Fruit fly (Drosophila melanogaster) whole organism, adult: ENCODE measurements around the gene eRF3.

Experiments used
- CG11617 ChIP-seq: fragments of 200-800 bp; sonication (Bioruptor generic); optimal IDR thresholded peaks from 2 replicates; lab custom pipeline; 2017; ENCODE audit warnings: mild to moderate bottlenecking, missing biosample characterization, missing genetic modification reagents, missing genetic modification characterization
- CG12768 ChIP-seq: fragments of 200-800 bp; sonication (Bioruptor generic); optimal IDR thresholded peaks from 2 replicates; lab custom pipeline; 2017; ENCODE audit warnings: missing biosample characterization, missing genetic modification characterization, mild to moderate bottlenecking, moderate library complexity, missing genetic modification reagents
- CG14711 ChIP-seq: fragments of 200-800 bp; sonication (Bioruptor generic); optimal IDR thresholded peaks from 2 replicates; lab custom pipeline; 2018; ENCODE audit warnings: missing biosample characterization, mild to moderate bottlenecking, missing genetic modification characterization, moderate library complexity
- CG1620 ChIP-seq: fragments of 200-800 bp; sonication (Bioruptor generic); optimal IDR thresholded peaks from 2 replicates; lab custom pipeline; 2016; ENCODE audit warnings: missing biosample characterization, missing genetic modification characterization
- CG33017 ChIP-seq: fragments of 200-800 bp; sonication (Bioruptor generic); optimal IDR thresholded peaks from 2 replicates; lab custom pipeline; 2018; ENCODE audit warnings: missing biosample characterization, mild to moderate bottlenecking, missing genetic modification characterization, moderate library complexity
- CG5204 ChIP-seq: fragments of 200-800 bp; sonication (Bioruptor generic); optimal IDR thresholded peaks from 2 replicates; lab custom pipeline; 2016; ENCODE audit warnings: missing biosample characterization, missing genetic modification characterization
- CG7045 ChIP-seq: fragments of 200-800 bp; sonication (Bioruptor generic); optimal IDR thresholded peaks from 2 replicates; lab custom pipeline; 2017; ENCODE audit warnings: missing biosample characterization, mild to moderate bottlenecking, missing genetic modification characterization
- CG7101 ChIP-seq: fragments of 200-800 bp; sonication (Bioruptor generic); optimal IDR thresholded peaks from 2 replicates; lab custom pipeline; 2018; ENCODE audit warnings: missing biosample characterization, mild to moderate bottlenecking, missing genetic modification characterization, moderate library complexity
- Clk ChIP-seq: fragments of 200-800 bp; sonication (Bioruptor generic); optimal IDR thresholded peaks from 2 replicates; lab custom pipeline; 2017; ENCODE audit warnings: missing biosample characterization, missing genetic modification characterization
- Crg-1 ChIP-seq: fragments of 200-800 bp; sonication (Bioruptor generic); optimal IDR thresholded peaks from 2 replicates; lab custom pipeline; 2016; ENCODE audit warnings: missing biosample characterization, missing genetic modification characterization
- Hr96 ChIP-seq: fragments of 200-800 bp; sonication (Bioruptor generic); optimal IDR thresholded peaks from 2 replicates; lab custom pipeline; 2016; ENCODE audit warnings: missing biosample characterization, missing genetic modification characterization
- Mnt ChIP-seq: fragments of 200-800 bp; sonication (Bioruptor generic); optimal IDR thresholded peaks from 2 replicates; lab custom pipeline; 2016; ENCODE audit warnings: missing biosample characterization, mild to moderate bottlenecking, missing genetic modification characterization
- cic ChIP-seq: fragments of 200-800 bp; sonication (Bioruptor generic); optimal IDR thresholded peaks from 2 replicates; lab custom pipeline; 2017; ENCODE audit warnings: missing biosample characterization, mild to moderate bottlenecking, missing genetic modification characterization, moderate library complexity
- cnc ChIP-seq, 2 experiments: fragments of >200 bp; optimal IDR thresholded peaks; 2 replicates each; lab custom pipeline; 2017
- kay ChIP-seq: fragments of 200-800 bp; sonication (Bioruptor generic); peaks from one replicate; lab custom pipeline; 2016; ENCODE audit warnings: missing biosample characterization, missing genetic modification characterization, borderline replicate concordance
- ovo ChIP-seq: fragments of 200-800 bp; sonication (Bioruptor generic); optimal IDR thresholded peaks from 2 replicates; lab custom pipeline; 2016; ENCODE audit warnings: missing biosample characterization, missing genetic modification characterization
- pad ChIP-seq: fragments of 200-800 bp; sonication (Bioruptor generic); optimal IDR thresholded peaks from 3 replicates; lab custom pipeline; 2017; ENCODE audit warnings: missing biosample characterization, missing genetic modification characterization, mild to moderate bottlenecking, moderate library complexity, missing genetic modification reagents
- tj ChIP-seq: fragments of 200-800 bp; sonication (Bioruptor generic); optimal IDR thresholded peaks from 3 replicates; lab custom pipeline; 2017; ENCODE audit warnings: missing biosample characterization, mild to moderate bottlenecking, missing genetic modification characterization, moderate library complexity
- toe ChIP-seq: fragments of 200-800 bp; sonication (Bioruptor generic); optimal IDR thresholded peaks from 2 replicates; lab custom pipeline; 2016; ENCODE audit warnings: missing biosample characterization, missing genetic modification characterization

Gene eRF3

dm6 chr2L:12487823-12488222, 53.6 kb downstream of the eRF3 start:
- TF ChIP-seq Crg-1 (GFP tag; lab: Kevin White, UChicago) (no peak), cic (peak; percentile 24), Clk (GFP tag; lab: Kevin White, UChicago) (no peak), ovo (GFP tag; lab: Kevin White, UChicago) (no peak), Hr96 (GFP tag; lab: Kevin White, UChicago) (no peak), CG5204 (no peak), kay (GFP tag; lab: Kevin White, UChicago) (peak; percentile 82), cnc (optimal IDR thresholded peaks at IDR 0.05; lab: Kevin White, UChicago) (no peak), CG14711 (tag; lab: Kevin White, UChicago) (no peak), CG33017 (tag; lab: Kevin White, UChicago) (no peak), CG7101 (tag; lab: Kevin White, UChicago) (no peak), CG7045 (GFP tag; lab: Kevin White, UChicago) (no peak), CG12768 (GFP tag; lab: Kevin White, UChicago) (no peak), toe (GFP tag; lab: Kevin White, UChicago) (no peak), CG11617 (no peak), CG1620 (no peak), tj (GFP tag; lab: Kevin White, UChicago) (no peak)

dm6 chr2L:12489470-12489869, 55.2 kb downstream of the eRF3 start:
- TF ChIP-seq Crg-1 (GFP tag; lab: Kevin White, UChicago) (no peak), CG1620 (no peak), kay (GFP tag; lab: Kevin White, UChicago) (no peak), Mnt (GFP tag; lab: Kevin White, UChicago) (no peak), CG7101 (tag; lab: Kevin White, UChicago) (no peak), CG33017 (tag; lab: Kevin White, UChicago) (no peak), pad (no peak), CG5204 (no peak), Hr96 (GFP tag; lab: Kevin White, UChicago) (no peak), Clk (GFP tag; lab: Kevin White, UChicago) (no peak), cnc (optimal IDR thresholded peaks at IDR 0.05; lab: Kevin White, UChicago) (no peak), ovo (GFP tag; lab: Kevin White, UChicago) (no peak), toe (GFP tag; lab: Kevin White, UChicago) (no peak), CG14711 (tag; lab: Kevin White, UChicago) (no peak)
